Fruit fly (Drosophila melanogaster) whole organism, embryonic: ENCODE results near the gene CG14000.

Experiments used
- CG16779 ChIP-seq: fragments of 200-800 bp; sonication (Bioruptor generic); IDR thresholded peaks from 2 replicates; pipeline ENCODE4 v1.3.6; 2022; ENCODE audit warnings: missing biosample characterization, missing genetic modification characterization
- CG3847 ChIP-seq: fragments of 200-800 bp; sonication (Bioruptor generic); IDR thresholded peaks from 2 replicates; pipeline ENCODE4 v1.3.6; 2022; ENCODE audit warnings: missing biosample characterization, missing genetic modification characterization
- CG5953 ChIP-seq: fragments of 200-800 bp; sonication (Bioruptor generic); IDR thresholded peaks from 2 replicates; pipeline ENCODE4 v1.3.6; 2022; ENCODE audit warnings: missing biosample characterization, missing genetic modification characterization
- E2f2 ChIP-seq: fragments of 200-800 bp; sonication (Bioruptor generic); IDR thresholded peaks from 2 replicates; pipeline ENCODE4 v1.3.6; 2022; ENCODE audit warnings: missing biosample characterization, missing genetic modification characterization
- HLH3B ChIP-seq: fragments of 200-800 bp; sonication (Bioruptor generic); IDR thresholded peaks from 2 replicates; pipeline ENCODE4 v1.3.6; 2022; ENCODE audit warnings: missing biosample characterization, missing genetic modification characterization
- Nf-YA ChIP-seq: fragments of 200-800 bp; sonication (Bioruptor generic); IDR thresholded peaks from 2 replicates; pipeline ENCODE4 v1.3.6; 2022; ENCODE audit warnings: missing biosample characterization, missing genetic modification characterization
- br ChIP-seq: fragments of >200 bp; optimal IDR thresholded peaks from 2 replicates; lab custom pipeline; 2017
- btn ChIP-seq: fragments of 200-800 bp; sonication (Bioruptor generic); optimal IDR thresholded peaks from 2 replicates; lab custom pipeline; 2016; ENCODE audit warnings: missing biosample characterization, missing genetic modification characterization
- ewg ChIP-seq: fragments of 200-800 bp; sonication (Bioruptor generic); optimal IDR thresholded peaks from 3 replicates; lab custom pipeline; 2017; ENCODE audit warnings: mild to moderate bottlenecking, missing biosample characterization, missing genetic modification reagents, missing genetic modification characterization
- grau ChIP-seq: fragments of 200-800 bp; optimal IDR thresholded peaks from 3 replicates; lab custom pipeline; 2019; ENCODE audit warnings: missing biosample characterization, mild to moderate bottlenecking, missing genetic modification characterization, moderate library complexity
- sug ChIP-seq: fragments of 200-800 bp; optimal IDR thresholded peaks from 2 replicates; lab custom pipeline; 2019; ENCODE audit warnings: missing biosample characterization, mild to moderate bottlenecking, missing genetic modification characterization, moderate library complexity

DNA sequence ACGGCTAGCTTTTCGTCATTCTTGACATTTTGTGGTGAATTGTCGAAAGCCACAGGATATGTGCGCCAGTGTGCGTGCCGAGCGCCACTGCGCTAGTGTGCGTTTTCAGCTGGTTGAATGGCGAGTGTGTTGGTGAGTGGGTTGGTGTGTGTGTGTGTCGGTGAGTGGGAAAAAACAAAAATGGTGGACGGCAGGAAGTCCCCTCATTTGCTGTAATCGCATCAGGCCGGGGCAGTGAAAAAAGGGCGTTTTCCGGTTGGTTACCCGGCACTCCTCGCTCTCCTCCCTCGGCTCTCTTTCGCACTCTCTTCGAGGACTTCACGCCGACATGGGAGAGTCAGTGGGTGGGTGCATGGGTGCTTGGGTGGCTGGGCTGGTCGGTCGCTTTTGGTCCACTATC is 15.1 kb upstream of the CG14000 start:
- TF ChIP-seq grau (tag; lab: Kevin White, UChicago) (no peak), E2f2 (GFP tag; lab: Robert Waterston, UW) (no peak), Nf-YA (GFP tag; lab: Robert Waterston, UW) (peak; percentile 53), HLH3B (GFP tag; lab: Robert Waterston, UW) (no peak), sug (tag; lab: Kevin White, UChicago) (no peak), btn (no peak), CG3847 (GFP tag; lab: Robert Waterston, UW) (no peak), ewg (GFP tag; lab: Kevin White, UChicago) (peak; percentile 8), CG5953 (GFP tag; lab: Robert Waterston, UW) (no peak), CG16779 (no peak), br (no peak)
